Worm (Caenorhabditis elegans) whole organism, young adult: ENCODE data around the gene grd-9.

Experiments
- C06A6.2 ChIP-seq: fragments of 200-800 bp; sonication (Bioruptor generic); conservative IDR thresholded peaks from 2 replicates; pipeline ENCODE4 v1.3.6; 2022; ENCODE audit warnings: missing genetic modification characterization, missing compliant biosample characterization
- C17E4.6 ChIP-seq: fragments of 200-800 bp; sonication (Bioruptor generic); IDR thresholded peaks from 2 replicates; pipeline ENCODE4 v1.3.6; 2022; ENCODE audit warnings: missing genetic modification reagents, missing genetic modification characterization, missing compliant biosample characterization
- D2030.7 ChIP-seq: fragments of 200-800 bp; sonication (Bioruptor generic); IDR thresholded peaks from 2 replicates; pipeline ENCODE4 v1.3.6; 2022; ENCODE audit warnings: missing genetic modification reagents, missing genetic modification characterization, missing compliant biosample characterization
- F10E7.11 ChIP-seq: sonication (generic microtip); optimal IDR thresholded peaks from 2 replicates; lab custom pipeline; 2017; ENCODE audit warnings: mild to moderate bottlenecking, missing genetic modification characterization, moderate library complexity, missing compliant biosample characterization
- F22D6.2 ChIP-seq: sonication (generic microtip); optimal IDR thresholded peaks from 2 replicates; lab custom pipeline; 2016; ENCODE audit warnings: mild to moderate bottlenecking, missing genetic modification characterization, missing compliant biosample characterization
- F37B4.10 ChIP-seq: fragments of 200-800 bp; sonication (Bioruptor generic); IDR thresholded peaks from 2 replicates; pipeline ENCODE4 v1.3.6; 2022; ENCODE audit warnings: missing genetic modification characterization, missing compliant biosample characterization
- F39B2.1 ChIP-seq: fragments of 200-800 bp; sonication (Bioruptor generic); IDR thresholded peaks from 2 replicates; pipeline ENCODE4 v1.3.6; 2022; ENCODE audit warnings: missing genetic modification reagents, missing genetic modification characterization, missing compliant biosample characterization
- F52B5.7 ChIP-seq: sonication (generic microtip); optimal IDR thresholded peaks from 2 replicates; lab custom pipeline; 2016; ENCODE audit warnings: mild to moderate bottlenecking, missing genetic modification characterization, missing compliant biosample characterization
- T07F8.4 ChIP-seq: sonication (generic microtip); optimal IDR thresholded peaks from 2 replicates; lab custom pipeline; 2016; ENCODE audit warnings: mild to moderate bottlenecking, missing genetic modification characterization, moderate library complexity, missing compliant biosample characterization
- Y53G8AR.9 ChIP-seq: fragments of 200-800 bp; sonication (Bioruptor generic); conservative IDR thresholded peaks from 2 replicates; pipeline ENCODE4 v1.3.6; 2022; ENCODE audit warnings: missing genetic modification reagents, missing genetic modification characterization, missing compliant biosample characterization
- Y79H2A.3 ChIP-seq: fragments of 200-800 bp; sonication (Bioruptor generic); conservative IDR thresholded peaks from 2 replicates; pipeline ENCODE4 v1.3.6; 2022; ENCODE audit warnings: missing genetic modification reagents, missing genetic modification characterization, missing compliant biosample characterization
- Y95B8A.8 ChIP-seq: fragments of 200-800 bp; sonication (Bioruptor generic); IDR thresholded peaks from 2 replicates; pipeline ENCODE4 v1.3.6; 2022; ENCODE audit warnings: missing genetic modification reagents, missing genetic modification characterization, missing compliant biosample characterization
- akir-1 ChIP-seq: fragments of 200-800 bp; sonication (Bioruptor generic); optimal IDR thresholded peaks from 2 replicates; lab custom pipeline; 2018; ENCODE audit warnings: mild to moderate bottlenecking, missing genetic modification characterization, moderate library complexity, missing compliant biosample characterization
- aptf-2 ChIP-seq: fragments of 200-800 bp; sonication (Bioruptor generic); conservative IDR thresholded peaks from 2 replicates; pipeline ENCODE4 v1.3.6; 2022; ENCODE audit warnings: missing genetic modification reagents, missing genetic modification characterization, missing compliant biosample characterization
- aptf-3 ChIP-seq: fragments of 200-800 bp; sonication (Bioruptor generic); IDR thresholded peaks from 2 replicates; pipeline ENCODE4 v1.3.6; 2022; ENCODE audit warnings: missing genetic modification characterization, missing compliant biosample characterization
- attf-3 ChIP-seq: fragments of 200-800 bp; sonication (Bioruptor generic); conservative IDR thresholded peaks from 2 replicates; pipeline ENCODE4 v1.3.6; 2022; ENCODE audit warnings: missing genetic modification reagents, missing genetic modification characterization, missing compliant biosample characterization
- attf-6 ChIP-seq: fragments of 200-800 bp; sonication (Bioruptor generic); IDR thresholded peaks from 2 replicates; pipeline ENCODE4 v1.3.6; 2022; ENCODE audit warnings: missing genetic modification reagents, missing genetic modification characterization, missing compliant biosample characterization
- cebp-2 ChIP-seq: fragments of 200-800 bp; sonication (Bioruptor generic); IDR thresholded peaks from 2 replicates; pipeline ENCODE4 v1.3.6; 2022; ENCODE audit warnings: missing genetic modification characterization, missing compliant biosample characterization
- ceh-40 ChIP-seq: fragments of 200-800 bp; sonication (Bioruptor generic); IDR thresholded peaks from 2 replicates; pipeline ENCODE4 v1.3.6; 2022; ENCODE audit warnings: missing genetic modification characterization, missing compliant biosample characterization
- ceh-58 ChIP-seq: fragments of 200-800 bp; sonication (Bioruptor generic); IDR thresholded peaks from 2 replicates; pipeline ENCODE4 v1.3.6; 2022; ENCODE audit warnings: missing genetic modification characterization, missing compliant biosample characterization
- ceh-91 ChIP-seq: fragments of 200-800 bp; sonication (Bioruptor generic); IDR thresholded peaks from 2 replicates; pipeline ENCODE4 v1.3.6; 2022; ENCODE audit warnings: missing genetic modification reagents, missing genetic modification characterization, missing compliant biosample characterization
- egl-44 ChIP-seq: fragments of 200-800 bp; sonication (Bioruptor generic); IDR thresholded peaks from 2 replicates; pipeline ENCODE4 v1.3.6; 2022; ENCODE audit warnings: missing genetic modification reagents, missing genetic modification characterization, missing compliant biosample characterization
- ets-4 ChIP-seq: fragments of 200-800 bp; sonication (Bioruptor generic); optimal IDR thresholded peaks from 2 replicates; lab custom pipeline; 2018; ENCODE audit warnings: mild to moderate bottlenecking, missing genetic modification characterization, missing compliant biosample characterization
- hlh-26 ChIP-seq: fragments of 200-800 bp; sonication (Bioruptor generic); conservative IDR thresholded peaks from 2 replicates; pipeline ENCODE4 v1.3.6; 2022; ENCODE audit warnings: missing genetic modification reagents, missing genetic modification characterization, missing compliant biosample characterization
- hrde-1 ChIP-seq: sonication (generic microtip); optimal IDR thresholded peaks from 2 replicates; lab custom pipeline; 2016; ENCODE audit warnings: missing genetic modification characterization, mild to moderate bottlenecking, missing compliant biosample characterization, moderate library complexity, missing genotype, missing genetic modification reagents, borderline replicate concordance
- lir-1 ChIP-seq: fragments of 200-800 bp; sonication (Bioruptor generic); conservative IDR thresholded peaks from 2 replicates; pipeline ENCODE4 v1.3.6; 2022; ENCODE audit warnings: missing genetic modification reagents, missing genetic modification characterization, missing compliant biosample characterization
- lsl-1 ChIP-seq: fragments of 200-800 bp; sonication (Bioruptor generic); optimal IDR thresholded peaks from 2 replicates; lab custom pipeline; 2018; ENCODE audit warnings: mild to moderate bottlenecking, missing genetic modification characterization, moderate library complexity, missing compliant biosample characterization
- madf-10 ChIP-seq: sonication (generic microtip); optimal IDR thresholded peaks from 2 replicates; lab custom pipeline; 2016; ENCODE audit warnings: mild to moderate bottlenecking, missing genetic modification characterization, missing compliant biosample characterization
- madf-8 ChIP-seq: fragments of 200-800 bp; sonication (Bioruptor generic); conservative IDR thresholded peaks from 2 replicates; pipeline ENCODE4 v1.3.6; 2022; ENCODE audit warnings: missing genetic modification reagents, missing genetic modification characterization, missing compliant biosample characterization
- mel-28 ChIP-seq: sonication (generic microtip); optimal IDR thresholded peaks from 2 replicates; lab custom pipeline; 2016; ENCODE audit warnings: borderline replicate concordance, mild to moderate bottlenecking, missing genetic modification characterization, missing compliant biosample characterization
- nfya-1 ChIP-seq: sonication (generic microtip); optimal IDR thresholded peaks from 2 replicates; lab custom pipeline; 2017; ENCODE audit warnings: antibody characterized with exemption, missing compliant biosample characterization, missing genetic modification characterization, borderline replicate concordance; ENCODE audit not compliant: insufficient read depth
- nfya-2 ChIP-seq: fragments of 200-800 bp; sonication (Bioruptor generic); IDR thresholded peaks from 2 replicates; pipeline ENCODE4 v1.3.6; 2022; ENCODE audit warnings: missing genetic modification reagents, missing genetic modification characterization, missing compliant biosample characterization
- nfyb-1 ChIP-seq: fragments of 200-800 bp; sonication (Bioruptor generic); IDR thresholded peaks from 2 replicates; pipeline ENCODE4 v1.3.6; 2022; ENCODE audit warnings: missing genetic modification reagents, missing genetic modification characterization, missing compliant biosample characterization
- nhr-120 ChIP-seq: fragments of 200-800 bp; sonication (Bioruptor generic); IDR thresholded peaks from 2 replicates; pipeline ENCODE4 v1.3.6; 2022; ENCODE audit warnings: missing genetic modification characterization, missing compliant biosample characterization
- nhr-80 ChIP-seq: sonication (generic microtip); optimal IDR thresholded peaks from 2 replicates; lab custom pipeline; 2016; ENCODE audit warnings: missing genetic modification characterization, missing compliant biosample characterization
- nhr-90 ChIP-seq: sonication (generic microtip); optimal IDR thresholded peaks from 2 replicates; lab custom pipeline; 2016; ENCODE audit warnings: missing genotype, mild to moderate bottlenecking, missing genetic modification characterization, missing compliant biosample characterization
- pbrm-1 ChIP-seq: fragments of 200-800 bp; sonication (Bioruptor generic); IDR thresholded peaks from 2 replicates; pipeline ENCODE4 v1.3.6; 2022; ENCODE audit warnings: missing genetic modification reagents, missing genetic modification characterization, missing compliant biosample characterization
- pha-4 ChIP-seq: fragments of 150-350 bp; sonication (generic microtip); optimal IDR thresholded peaks from 2 replicates; lab custom pipeline; 2014; ENCODE audit warnings: missing biosample characterization, missing genetic modification reagents, missing genetic modification characterization
- rcor-1 ChIP-seq: fragments of 200-800 bp; sonication (Bioruptor generic); IDR thresholded peaks from 2 replicates; pipeline ENCODE4 v1.3.6; 2022; ENCODE audit warnings: missing genetic modification reagents, missing genetic modification characterization, missing compliant biosample characterization
- sdz-38 ChIP-seq: sonication (generic microtip); optimal IDR thresholded peaks from 2 replicates; lab custom pipeline; 2016; ENCODE audit warnings: missing genotype, missing genetic modification characterization, missing compliant biosample characterization
- snpc-1.1 ChIP-seq: sonication (generic microtip); optimal IDR thresholded peaks from 2 replicates; lab custom pipeline; 2017; ENCODE audit warnings: missing genetic modification characterization, mild to moderate bottlenecking, missing compliant biosample characterization, antibody characterized with exemption, moderate library complexity, missing genotype, missing genetic modification reagents; ENCODE audit not compliant: insufficient read depth
- unc-130 ChIP-seq: sonication (generic microtip); optimal IDR thresholded peaks from 2 replicates; lab custom pipeline; 2016; ENCODE audit warnings: missing genetic modification reagents, missing genetic modification characterization, missing compliant biosample characterization
- ztf-25 ChIP-seq: fragments of 200-800 bp; sonication (Bioruptor generic); IDR thresholded peaks from 2 replicates; pipeline ENCODE4 v1.3.6; 2022; ENCODE audit warnings: missing genetic modification reagents, missing genetic modification characterization, missing compliant biosample characterization
- ztf-3 ChIP-seq: fragments of 200-800 bp; sonication (Bioruptor generic); optimal IDR thresholded peaks from 2 replicates; lab custom pipeline; 2018; ENCODE audit warnings: mild to moderate bottlenecking, missing genetic modification characterization, missing compliant biosample characterization
- ztf-6 ChIP-seq: fragments of 200-800 bp; sonication (Bioruptor generic); IDR thresholded peaks from 2 replicates; pipeline ENCODE4 v1.3.6; 2022; ENCODE audit warnings: missing genetic modification reagents, missing genetic modification characterization, missing compliant biosample characterization

grd-9 gene

ce11 chrV:5917707-5918106 lies 22.6 kb downstream of the grd-9 start, which contains the start of gene lrpr-1 (continued):
- peak; percentile 79 for TF ChIP-seq aptf-2 (GFP tag; lab: Robert Waterston, UW)
- TF ChIP-seq nhr-90, result no peak
- no peak for TF ChIP-seq nhr-120 (GFP tag; lab: Robert Waterston, UW)
- no peak for TF ChIP-seq C17E4.6 (GFP tag; lab: Robert Waterston, UW)
- TF ChIP-seq sdz-38 (tag; lab: Kevin White, UChicago), result no peak
- TF ChIP-seq snpc-1.1 (tag; lab: Kevin White, UChicago), result no peak
- TF ChIP-seq ztf-6 (GFP tag; lab: Robert Waterston, UW), result no peak
- TF ChIP-seq ceh-40 (GFP tag; lab: Robert Waterston, UW), result no peak
- TF ChIP-seq madf-10 (tag; lab: Kevin White, UChicago), result peak; percentile 65
- no peak for TF ChIP-seq F39B2.1 (GFP tag; lab: Robert Waterston, UW)
- peak; percentile 71 for TF ChIP-seq attf-3 (GFP tag; lab: Robert Waterston, UW)
- TF ChIP-seq ztf-25 (GFP tag; lab: Robert Waterston, UW), result no peak
- peak; percentile 53 for TF ChIP-seq lsl-1 (GFP tag; lab: Kevin White, UChicago)
- TF ChIP-seq lir-1 (GFP tag; lab: Robert Waterston, UW), result peak; percentile 73
- TF ChIP-seq F10E7.11, result no peak
- no peak for TF ChIP-seq nhr-80 (tag; lab: Kevin White, UChicago)
- peak; percentile 51 for TF ChIP-seq mel-28 (tag; lab: Kevin White, UChicago)
- no peak for TF ChIP-seq hlh-26
- TF ChIP-seq Y95B8A.8, result no peak
- TF ChIP-seq F22D6.2 (tag; lab: Kevin White, UChicago), result peak; percentile 48
- TF ChIP-seq pbrm-1 (GFP tag; lab: Robert Waterston, UW), result 0 out of 2 replicates have a peak, but pooled peaks have one; percentile 44
- no peak for TF ChIP-seq egl-44 (GFP tag; lab: Robert Waterston, UW)
- peak; percentile 60 for TF ChIP-seq hrde-1 (tag; lab: Kevin White, UChicago)
- no peak for TF ChIP-seq nfya-2 (GFP tag; lab: Robert Waterston, UW)
- TF ChIP-seq ceh-58 (GFP tag; lab: Robert Waterston, UW), result no peak
- no peak for TF ChIP-seq F52B5.7 (tag; lab: Kevin White, UChicago)
- peak; percentile 74 for TF ChIP-seq madf-8
- TF ChIP-seq C06A6.2 (GFP tag; lab: Robert Waterston, UW), result 0 out of 2 replicates have a peak, but pooled peaks have one; percentile 42
- peak; percentile 52 for TF ChIP-seq ceh-91 (GFP tag; lab: Robert Waterston, UW)
- TF ChIP-seq, all 124 proteins: peak for 45

ce11 chrV:5919887-5920286 lies 24.8 kb downstream of the grd-9 start, which contains the start of gene C04E6.12:
Gene C04E6.12, minus strand, starts transcription at chrV:5919987.
- TF ChIP-seq ceh-40 (GFP tag; lab: Robert Waterston, UW), result no peak
- no peak for TF ChIP-seq attf-6 (GFP tag; lab: Robert Waterston, UW)
- no peak for TF ChIP-seq F10E7.11
- TF ChIP-seq madf-8, result no peak
- no peak for TF ChIP-seq snpc-1.1 (tag; lab: Kevin White, UChicago)
- TF ChIP-seq ets-4, result no peak
- no peak for TF ChIP-seq nfya-2 (GFP tag; lab: Robert Waterston, UW)
- no peak for TF ChIP-seq ztf-3
- no peak for TF ChIP-seq F37B4.10
- no peak for TF ChIP-seq nhr-120 (GFP tag; lab: Robert Waterston, UW)
- no peak for TF ChIP-seq C17E4.6 (GFP tag; lab: Robert Waterston, UW)
- TF ChIP-seq cebp-2 (GFP tag; lab: Robert Waterston, UW), result no peak
- TF ChIP-seq attf-3 (GFP tag; lab: Robert Waterston, UW), result no peak
- no peak for TF ChIP-seq Y79H2A.3 (GFP tag; lab: Robert Waterston, UW)
- no peak for TF ChIP-seq D2030.7

ce11 chrV:5921761-5922160 lies 26.6 kb downstream of the grd-9 start:
- TF ChIP-seq pha-4 (tag; lab: Kevin White, UChicago) (no peak), nfya-1 (no peak), T07F8.4 (tag; lab: Kevin White, UChicago) (no peak), akir-1 (GFP tag; lab: Kevin White, UChicago) (no peak), unc-130 (GFP tag; lab: Kevin White, UChicago) (no peak), snpc-1.1 (tag; lab: Kevin White, UChicago) (no peak), aptf-3 (no peak), rcor-1 (no peak), aptf-2 (GFP tag; lab: Robert Waterston, UW) (no peak), D2030.7 (no peak), hrde-1 (tag; lab: Kevin White, UChicago) (no peak), Y79H2A.3 (GFP tag; lab: Robert Waterston, UW) (no peak), Y53G8AR.9 (GFP tag; lab: Robert Waterston, UW) (no peak), nfyb-1 (GFP tag; lab: Robert Waterston, UW) (no peak)
